Worm (Caenorhabditis elegans): ENCODE data around the gene pnp-1.

- TF ChIP-seq nhr-77 (tag; optimal IDR thresholded peaks at IDR 0.05) (no peak), nhr-10 (tag; optimal IDR thresholded peaks at IDR 0.05) (no peak), ZK546.5 (tag; optimal IDR thresholded peaks at IDR 0.05) (no peak), nhr-12 (tag; optimal IDR thresholded peaks at IDR 0.05) (no peak), snpc-4 (tag; optimal IDR thresholded peaks at IDR 0.05) (no peak), ztf-1 (GFP tag; conservative IDR thresholded peaks at IDR 0.05) (no peak), ceh-82 (tag; optimal IDR thresholded peaks at IDR 0.05) (no peak), unc-39 (tag; optimal IDR thresholded peaks at IDR 0.05) (no peak), unc-55 (GFP tag; optimal IDR thresholded peaks at IDR 0.05) (peak; percentile 93), lin-11 (tag; optimal IDR thresholded peaks at IDR 0.05) (no peak), unc-62 (GFP tag; optimal IDR thresholded peaks at IDR 0.05) (no peak), ceh-16 (tag; optimal IDR thresholded peaks at IDR 0.05) (no peak)
Observed at ce11 chrIV:261607-262006, 36.5 kb downstream of the pnp-1 start, which contains the start of gene pqbp-1.1.

Measured in whole organism, L2 larva.